ENCODE assay signal across 2 worm cellular contexts in genomic region chrIII:7779313-7779712, ce11.
A peak's percentile ranks its signal among the peaks of the same experiment; 100 is the strongest.
TF ChIP-seq lines count a peak whose summit lies in the region.

No protein-coding gene starts in this region.

TF ChIP-seq in whole organism, L3 larva, 47 proteins besides CTCF, POLR2A, EP300 and RAD21:
- TF ChIP-seq nhr-11 (tag; optimal IDR thresholded peaks at IDR 0.05; lab: Kevin White, UChicago) = no peak
- no peak for TF ChIP-seq lin-15B (tag; optimal IDR thresholded peaks at IDR 0.05; lab: Kevin White, UChicago)
- peak; percentile 19 for TF ChIP-seq nfya-1 (tag; optimal IDR thresholded peaks at IDR 0.05; lab: Kevin White, UChicago; ENCODE audit: insufficient read depth)
- no peak for TF ChIP-seq elt-2 (tag; optimal IDR thresholded peaks at IDR 0.05; lab: Kevin White, UChicago)

TF ChIP-seq in whole organism, mixed stage, embryonic, 35 proteins besides CTCF, POLR2A, EP300 and RAD21:
- TF ChIP-seq nhr-2 (tag; optimal IDR thresholded peaks at IDR 0.05; lab: Kevin White, UChicago) (no peak), lsy-2 (tag; optimal IDR thresholded peaks at IDR 0.05; lab: Kevin White, UChicago) (peak; percentile 27)
